Worm (Caenorhabditis elegans) whole organism, young adult: ENCODE results near the gene pqbp-1.1.
A peak's percentile ranks its signal among the peaks of the same experiment; 100 is the strongest.

Experiments used
- B0019.2 ChIP-seq: fragments of 200-800 bp; sonication (Bioruptor generic); conservative IDR thresholded peaks from 2 replicates; pipeline ENCODE4 v1.3.6; 2022; ENCODE audit warnings: missing genetic modification reagents, missing genetic modification characterization, missing compliant biosample characterization
- B0035.1 ChIP-seq: sonication (generic microtip); optimal IDR thresholded peaks from 2 replicates; lab custom pipeline; 2016; ENCODE audit warnings: missing genetic modification characterization, mild to moderate bottlenecking, missing compliant biosample characterization, missing genotype, missing genetic modification reagents
- B0336.3 ChIP-seq: fragments of 200-800 bp; sonication (Bioruptor generic); IDR thresholded peaks from 2 replicates; pipeline ENCODE4 v1.3.6; 2022; ENCODE audit warnings: missing genetic modification characterization, missing compliant biosample characterization
- C06A6.2 ChIP-seq: fragments of 200-800 bp; sonication (Bioruptor generic); conservative IDR thresholded peaks from 2 replicates; pipeline ENCODE4 v1.3.6; 2022; ENCODE audit warnings: missing genetic modification characterization, missing compliant biosample characterization
- C17E4.6 ChIP-seq: fragments of 200-800 bp; sonication (Bioruptor generic); IDR thresholded peaks from 2 replicates; pipeline ENCODE4 v1.3.6; 2022; ENCODE audit warnings: missing genetic modification reagents, missing genetic modification characterization, missing compliant biosample characterization
- F10E7.11 ChIP-seq: sonication (generic microtip); optimal IDR thresholded peaks from 2 replicates; lab custom pipeline; 2017; ENCODE audit warnings: mild to moderate bottlenecking, missing genetic modification characterization, moderate library complexity, missing compliant biosample characterization
- F22D6.2 ChIP-seq: sonication (generic microtip); optimal IDR thresholded peaks from 2 replicates; lab custom pipeline; 2016; ENCODE audit warnings: mild to moderate bottlenecking, missing genetic modification characterization, missing compliant biosample characterization
- Y95B8A.8 ChIP-seq: fragments of 200-800 bp; sonication (Bioruptor generic); IDR thresholded peaks from 2 replicates; pipeline ENCODE4 v1.3.6; 2022; ENCODE audit warnings: missing genetic modification reagents, missing genetic modification characterization, missing compliant biosample characterization
- atf-7 ChIP-seq: sonication (generic microtip); optimal IDR thresholded peaks from 2 replicates; lab custom pipeline; 2017; ENCODE audit warnings: mild to moderate bottlenecking, missing genetic modification characterization, missing compliant biosample characterization
- attf-3 ChIP-seq: fragments of 200-800 bp; sonication (Bioruptor generic); conservative IDR thresholded peaks from 2 replicates; pipeline ENCODE4 v1.3.6; 2022; ENCODE audit warnings: missing genetic modification reagents, missing genetic modification characterization, missing compliant biosample characterization
- cebp-1 ChIP-seq, 2 experiments: fragments of 200-800 bp in 1 of 2; sonication (Bioruptor generic) in 1 of 2; sonication (generic microtip) in 1 of 2; IDR thresholded peaks in 1 of 2; optimal IDR thresholded peaks in 1 of 2; 2 replicates each; pipeline versions ENCODE4 v1.3.6 to Lab custom; 2017 to 2022; ENCODE audit warnings: missing compliant biosample characterization in 2 of 2, missing genetic modification characterization in 2 of 2, mild to moderate bottlenecking in 1 of 2, missing genetic modification reagents in 1 of 2, moderate library complexity in 1 of 2
- ceh-27 ChIP-seq: fragments of 200-800 bp; sonication (Bioruptor generic); optimal IDR thresholded peaks from 2 replicates; lab custom pipeline; 2018; ENCODE audit warnings: mild to moderate bottlenecking, missing genetic modification characterization, moderate library complexity, missing compliant biosample characterization
- dpff-1 ChIP-seq: sonication (generic microtip); optimal IDR thresholded peaks from 2 replicates; lab custom pipeline; 2017; ENCODE audit warnings: mild to moderate bottlenecking, missing genetic modification characterization, missing compliant biosample characterization
- dpl-1 ChIP-seq: fragments of 150-350 bp; optimal IDR thresholded peaks from 2 replicates; lab custom pipeline; 2014; ENCODE audit warnings: missing biosample characterization, missing genetic modification reagents, missing genetic modification characterization
- egl-18 ChIP-seq: fragments of 200-800 bp; sonication (Bioruptor generic); IDR thresholded peaks from 2 replicates; pipeline ENCODE4 v1.3.6; 2022; ENCODE audit warnings: missing genetic modification reagents, missing genetic modification characterization, missing compliant biosample characterization
- fkh-3 ChIP-seq: sonication (generic microtip); optimal IDR thresholded peaks from 2 replicates; lab custom pipeline; 2016; ENCODE audit warnings: mild to moderate bottlenecking, missing genetic modification characterization, missing compliant biosample characterization
- gei-17 ChIP-seq: fragments of 200-800 bp; sonication (Bioruptor generic); optimal IDR thresholded peaks from 2 replicates; lab custom pipeline; 2018; ENCODE audit warnings: mild to moderate bottlenecking, missing genetic modification characterization, missing compliant biosample characterization
- hlh-12 ChIP-seq: sonication (generic microtip); optimal IDR thresholded peaks from 2 replicates; lab custom pipeline; 2016; ENCODE audit warnings: missing genetic modification characterization, missing compliant biosample characterization
- hlh-26 ChIP-seq: fragments of 200-800 bp; sonication (Bioruptor generic); conservative IDR thresholded peaks from 2 replicates; pipeline ENCODE4 v1.3.6; 2022; ENCODE audit warnings: missing genetic modification reagents, missing genetic modification characterization, missing compliant biosample characterization
- hmg-1.2 ChIP-seq: fragments of 200-800 bp; sonication (Bioruptor generic); IDR thresholded peaks from 2 replicates; pipeline ENCODE4 v1.3.6; 2022; ENCODE audit warnings: missing genetic modification reagents, missing genetic modification characterization, missing compliant biosample characterization
- lag-1 ChIP-seq: fragments of 200-800 bp; sonication (Bioruptor generic); IDR thresholded peaks from 2 replicates; pipeline ENCODE4 v1.3.6; 2022; ENCODE audit warnings: missing genetic modification reagents, missing genetic modification characterization, missing compliant biosample characterization
- lin-26 ChIP-seq: fragments of 200-800 bp; sonication (Bioruptor generic); IDR thresholded peaks from 2 replicates; pipeline ENCODE4 v1.3.6; 2022; ENCODE audit warnings: missing genetic modification reagents, missing genetic modification characterization, missing compliant biosample characterization
- lin-35 ChIP-seq, 3 experiments: fragments of 150-350 bp in 2 of 3; sonication (generic microtip) in 1 of 3; optimal IDR thresholded peaks; 2 replicates each; lab custom pipeline; 2014 to 2018; ENCODE audit warnings: missing biosample characterization in 3 of 3, missing genetic modification characterization in 3 of 3, missing genetic modification reagents in 3 of 3
- lsy-27 ChIP-seq: sonication (generic microtip); optimal IDR thresholded peaks from 2 replicates; lab custom pipeline; 2017; ENCODE audit warnings: missing genetic modification characterization, mild to moderate bottlenecking, missing compliant biosample characterization, antibody characterized with exemption, missing genotype, borderline replicate concordance; ENCODE audit not compliant: insufficient read depth
- madf-3 ChIP-seq: fragments of 200-800 bp; sonication (Bioruptor generic); IDR thresholded peaks from 2 replicates; pipeline ENCODE4 v1.3.6; 2022; ENCODE audit warnings: missing genetic modification reagents, missing genetic modification characterization, missing compliant biosample characterization
- madf-6 ChIP-seq: fragments of 200-800 bp; sonication (Bioruptor generic); IDR thresholded peaks from 2 replicates; pipeline ENCODE4 v1.3.6; 2022; ENCODE audit warnings: missing genetic modification reagents, missing genetic modification characterization, missing compliant biosample characterization
- mel-28 ChIP-seq: sonication (generic microtip); optimal IDR thresholded peaks from 2 replicates; lab custom pipeline; 2016; ENCODE audit warnings: borderline replicate concordance, mild to moderate bottlenecking, missing genetic modification characterization, missing compliant biosample characterization
- mxl-1 ChIP-seq: sonication (generic microtip); optimal IDR thresholded peaks from 2 replicates; lab custom pipeline; 2016; ENCODE audit warnings: missing genetic modification characterization, missing compliant biosample characterization
- nfya-1 ChIP-seq: sonication (generic microtip); optimal IDR thresholded peaks from 2 replicates; lab custom pipeline; 2017; ENCODE audit warnings: antibody characterized with exemption, missing compliant biosample characterization, missing genetic modification characterization, borderline replicate concordance; ENCODE audit not compliant: insufficient read depth
- nhr-179 ChIP-seq: sonication (generic microtip); optimal IDR thresholded peaks from 2 replicates; lab custom pipeline; 2016; ENCODE audit warnings: mild to moderate bottlenecking, missing genetic modification characterization, missing compliant biosample characterization
- nhr-90 ChIP-seq: sonication (generic microtip); optimal IDR thresholded peaks from 2 replicates; lab custom pipeline; 2016; ENCODE audit warnings: missing genotype, mild to moderate bottlenecking, missing genetic modification characterization, missing compliant biosample characterization
- pbrm-1 ChIP-seq: fragments of 200-800 bp; sonication (Bioruptor generic); IDR thresholded peaks from 2 replicates; pipeline ENCODE4 v1.3.6; 2022; ENCODE audit warnings: missing genetic modification reagents, missing genetic modification characterization, missing compliant biosample characterization
- rcor-1 ChIP-seq: fragments of 200-800 bp; sonication (Bioruptor generic); IDR thresholded peaks from 2 replicates; pipeline ENCODE4 v1.3.6; 2022; ENCODE audit warnings: missing genetic modification reagents, missing genetic modification characterization, missing compliant biosample characterization
- repo-1 ChIP-seq: sonication (generic microtip); optimal IDR thresholded peaks from 2 replicates; lab custom pipeline; 2017; ENCODE audit warnings: mild to moderate bottlenecking, missing genetic modification characterization, missing compliant biosample characterization
- rpc-1 ChIP-seq, 2 experiments: fragments of 150-350 bp in 1 of 2; sonication (generic microtip) in 1 of 2; optimal IDR thresholded peaks; 2 replicates each; lab custom pipeline; 2014 to 2018; ENCODE audit warnings: missing biosample characterization in 1 of 2, missing genetic modification characterization in 1 of 2, missing genetic modification reagents in 1 of 2, missing genotype in 1 of 2
- snpc-3.4 ChIP-seq: sonication (generic microtip); optimal IDR thresholded peaks from 2 replicates; lab custom pipeline; 2017; ENCODE audit warnings: missing genetic modification characterization, mild to moderate bottlenecking, missing compliant biosample characterization, antibody characterized with exemption, moderate library complexity, missing genotype, missing genetic modification reagents
- snpc-4 ChIP-seq, 5 experiments: fragments of 150-350 bp in 1 of 5; sonication (generic microtip) in 4 of 5; optimal IDR thresholded peaks; 2 replicates each; lab custom pipeline; 2014 to 2018; ENCODE audit warnings: missing genetic modification characterization in 5 of 5, missing biosample characterization in 3 of 5, antibody characterized with exemption in 2 of 5, mild to moderate bottlenecking in 2 of 5, missing compliant biosample characterization in 2 of 5, missing genotype in 2 of 5, moderate library complexity in 2 of 5, missing genetic modification reagents in 1 of 5

Gene pqbp-1.1

ce11 chrIV:291851-292367, 30.4 kb upstream of the pqbp-1.1 start (continued):
- 0 out of 2 replicates have a peak, but pooled peaks have one; percentile 17 for TF ChIP-seq cebp-1 (GFP tag; IDR thresholded peaks at IDR 0.05; lab: Robert Waterston, UW)
- TF ChIP-seq cebp-1 (tag; optimal IDR thresholded peaks at IDR 0.05; lab: Kevin White, UChicago), result peak; percentile 47
- TF ChIP-seq lin-35 (GFP tag; optimal IDR thresholded peaks at IDR 0.05; lab: Kevin White, UChicago), result no peak
- TF ChIP-seq nhr-90 (tag; lab: Kevin White, UChicago), result peak; percentile 42
- no peak for TF ChIP-seq hlh-12
- TF ChIP-seq B0336.3 (GFP tag; lab: Robert Waterston, UW), result peak; percentile 66
- no peak for TF ChIP-seq Y95B8A.8 (GFP tag; lab: Robert Waterston, UW)
- 0 out of 2 replicates have a peak, but pooled peaks have one; percentile 16 for TF ChIP-seq hmg-1.2 (GFP tag; lab: Robert Waterston, UW)
- TF ChIP-seq repo-1 (tag; lab: Kevin White, UChicago), result peak; percentile 68
- TF ChIP-seq mel-28 (tag; lab: Kevin White, UChicago), result no peak
- peak; percentile 79 for TF ChIP-seq atf-7
- no peak for TF ChIP-seq mxl-1 (tag; lab: Kevin White, UChicago)

- TF ChIP-seq lag-1 (GFP tag; lab: Robert Waterston, UW), result no peak
- peak in 1 of 3 experiments; percentile 36 for TF ChIP-seq lin-35 (GFP tag; optimal IDR thresholded peaks at IDR 0.05; lab: Kevin White, UChicago)
- TF ChIP-seq hlh-26 (GFP tag; lab: Robert Waterston, UW), result no peak
- TF ChIP-seq, all 124 proteins: peak for 1
Measured at ce11 chrIV:291356-291755, 29.9 kb upstream of the pqbp-1.1 start, which contains the start of gene T21D12.7. T21D12.7 (minus strand) TSS chrIV:291456.

ce11 chrIV:290387-290786, 28.9 kb upstream of the pqbp-1.1 start:
- TF ChIP-seq C17E4.6 (GFP tag; lab: Robert Waterston, UW) (no peak), F22D6.2 (tag; lab: Kevin White, UChicago) (no peak), attf-3 (GFP tag; lab: Robert Waterston, UW) (no peak), rpc-1 (optimal IDR thresholded peaks at IDR 0.05; lab: Kevin White, UChicago) (no peak), rpc-1 (tag; optimal IDR thresholded peaks at IDR 0.05; lab: Kevin White, UChicago) (no peak), mel-28 (tag; lab: Kevin White, UChicago) (no peak), madf-3 (no peak), egl-18 (GFP tag; lab: Robert Waterston, UW) (no peak), nfya-1 (tag; lab: Kevin White, UChicago) (no peak), fkh-3 (tag; lab: Kevin White, UChicago) (no peak)

ce11 chrIV:288027-288426, 26.5 kb upstream of the pqbp-1.1 start, which contains the start of gene T21D12.14:
T21D12.14 (minus strand) TSS chrIV:288127.
- TF ChIP-seq rpc-1 (optimal IDR thresholded peaks at IDR 0.05; lab: Kevin White, UChicago), result no peak
- TF ChIP-seq rpc-1 (tag; optimal IDR thresholded peaks at IDR 0.05; lab: Kevin White, UChicago), result no peak
- no peak for TF ChIP-seq C06A6.2 (GFP tag; lab: Robert Waterston, UW)
- TF ChIP-seq snpc-4 (GFP tag; optimal IDR thresholded peaks at IDR 0.05; lab: Kevin White, UChicago), result no peak
- no peak for TF ChIP-seq snpc-4 (tag; optimal IDR thresholded peaks at IDR 0.05; lab: Kevin White, UChicago)
- no peak for TF ChIP-seq B0035.1 (tag; lab: Kevin White, UChicago)
- TF ChIP-seq gei-17 (GFP tag; lab: Kevin White, UChicago), result no peak
- no peak for TF ChIP-seq ceh-27 (GFP tag; lab: Kevin White, UChicago)
- no peak for TF ChIP-seq dpff-1 (tag; lab: Kevin White, UChicago)
- no peak for TF ChIP-seq lin-26 (GFP tag; lab: Robert Waterston, UW)
- no peak for TF ChIP-seq dpl-1 (GFP tag; lab: Kevin White, UChicago)
- TF ChIP-seq B0019.2 (GFP tag; lab: Robert Waterston, UW), result no peak
- TF ChIP-seq attf-3 (GFP tag; lab: Robert Waterston, UW), result no peak
- TF ChIP-seq madf-6 (GFP tag; lab: Robert Waterston, UW), result no peak
- no peak for TF ChIP-seq nhr-179 (tag; lab: Kevin White, UChicago)
- no peak for TF ChIP-seq F10E7.11 (tag; lab: Kevin White, UChicago)
- TF ChIP-seq pbrm-1 (GFP tag; lab: Robert Waterston, UW), result no peak
- TF ChIP-seq snpc-3.4 (tag; lab: Kevin White, UChicago), result no peak
- no peak for TF ChIP-seq lin-35 (GFP tag; optimal IDR thresholded peaks at IDR 0.05; lab: Kevin White, UChicago)
- TF ChIP-seq lsy-27, result no peak
- no peak for TF ChIP-seq rcor-1
